Fruit fly (Drosophila melanogaster): ENCODE data around the gene Gr93d.

Gr93d gene

dm6 chr3R:21825775-21826558, 20.5 kb downstream of the Gr93d start:
- no peak for TF ChIP-seq noc (tag; optimal IDR thresholded peaks at IDR 0.05)

- TF ChIP-seq noc (tag; optimal IDR thresholded peaks at IDR 0.05) = no peak
Observed at dm6 chr3R:21825140-21825539, 21.3 kb downstream of the Gr93d start.

dm6 chr3R:21824407-21825006, 22.0 kb downstream of the Gr93d start:
- no peak for TF ChIP-seq noc (tag; optimal IDR thresholded peaks at IDR 0.05)

dm6 chr3R:21823699-21824406, 22.6 kb downstream of the Gr93d start:
- no peak for TF ChIP-seq noc (tag; optimal IDR thresholded peaks at IDR 0.05)

- no peak for TF ChIP-seq noc (tag; optimal IDR thresholded peaks at IDR 0.05)
Observed at dm6 chr3R:21823076-21823475, 23.4 kb downstream of the Gr93d start.

dm6 chr3R:21822562-21822933, 23.9 kb downstream of the Gr93d start, which contains the start of gene CASK:
CASK (minus strand) TSS chr3R:21822674.
- TF ChIP-seq noc (tag; optimal IDR thresholded peaks at IDR 0.05) = no peak

dm6 chr3R:21821684-21822561, 24.5 kb downstream of the Gr93d start:
- TF ChIP-seq noc (tag; optimal IDR thresholded peaks at IDR 0.05) = no peak

- no peak for TF ChIP-seq noc (tag; optimal IDR thresholded peaks at IDR 0.05)
Observed at dm6 chr3R:21808622-21809347, 37.7 kb downstream of the Gr93d start.

- no peak for TF ChIP-seq noc (tag; optimal IDR thresholded peaks at IDR 0.05)
Observed at dm6 chr3R:21807264-21807663, 39.2 kb downstream of the Gr93d start.

All from whole organism, larva.